Worm (Caenorhabditis elegans) whole organism, dauer: ENCODE data around the gene cas-1.
"Not testable (repeated sequence)": the region's sequence is repeated elsewhere in the genome, so short reads cannot be mapped to it uniquely, and the experiment has no call there.

Experiments used
- unc-62 ChIP-seq: sonication (generic microtip); optimal IDR thresholded peaks from 2 replicates; lab custom pipeline; 2017; ENCODE audit warnings: missing biosample characterization, missing genetic modification reagents, missing genetic modification characterization

The cas-1 gene

DNA sequence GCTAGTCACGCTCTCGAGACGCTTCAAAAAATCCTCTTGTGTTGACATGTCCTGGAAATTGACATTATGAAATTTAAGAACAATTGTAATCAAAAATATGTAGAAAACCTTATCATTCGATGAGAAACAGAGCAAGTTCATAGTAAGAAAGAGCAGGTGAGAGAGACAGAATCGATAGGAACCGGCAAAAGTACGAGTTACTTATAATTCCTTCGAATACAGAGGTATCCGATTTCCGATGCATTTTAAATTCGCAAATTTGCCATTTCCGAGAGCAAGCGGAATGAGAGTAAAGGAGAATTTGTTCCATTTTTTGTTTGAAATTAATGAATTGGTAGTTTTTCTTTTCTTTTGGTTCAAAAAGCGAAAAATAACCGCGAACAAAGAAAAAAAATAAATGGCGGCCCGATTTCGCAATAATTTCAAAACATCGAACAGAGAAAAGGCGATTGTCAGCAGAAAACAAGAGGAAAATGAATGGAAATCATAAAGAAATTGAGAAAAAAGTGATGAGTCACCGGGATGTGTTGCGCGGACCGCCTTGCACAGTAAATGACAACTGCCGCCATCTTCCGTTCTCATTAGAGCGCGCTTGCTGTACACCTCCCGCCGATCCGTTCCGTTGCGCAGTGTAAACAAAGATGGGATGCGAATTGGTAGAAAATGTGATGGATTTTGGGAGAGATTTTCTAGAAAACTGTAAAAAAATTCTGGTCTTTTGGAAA, at the start of gene cas-1:
Gene cas-1 (minus strand): TSS at position 51 of the 725 bp plus-strand sequence.
- no peak for TF ChIP-seq unc-62 (GFP tag; lab: Kevin White, UChicago)

DNA sequence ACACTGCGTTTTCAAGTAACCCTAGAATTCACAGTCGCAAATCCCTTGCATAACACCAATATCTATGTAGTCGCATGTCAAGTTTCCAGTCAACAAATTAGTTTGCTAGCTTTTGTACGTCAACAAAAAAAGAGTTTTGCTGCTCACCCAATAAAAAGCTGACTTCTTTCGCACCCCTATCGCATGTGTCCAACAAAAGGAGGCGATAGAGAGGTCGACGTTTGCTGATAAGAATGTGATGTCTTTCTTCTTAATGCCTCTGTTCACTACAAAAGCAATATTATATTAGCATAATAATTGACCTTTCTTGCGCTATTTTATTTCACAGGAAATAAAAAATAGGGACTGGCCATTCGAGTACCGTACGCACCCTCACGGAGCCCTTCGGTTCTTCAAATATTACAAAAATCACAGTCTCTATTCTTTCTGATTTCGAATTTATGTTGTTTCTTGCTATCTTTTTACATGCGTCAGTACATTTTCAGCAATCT, 46.5 kb upstream of the cas-1 start, which contains the start of gene T20F7.3:
Gene T20F7.3 (plus strand): TSS at position 441 of the 491 bp plus-strand sequence.
- TF ChIP-seq unc-62 (GFP tag; lab: Kevin White, UChicago), result no peak

DNA sequence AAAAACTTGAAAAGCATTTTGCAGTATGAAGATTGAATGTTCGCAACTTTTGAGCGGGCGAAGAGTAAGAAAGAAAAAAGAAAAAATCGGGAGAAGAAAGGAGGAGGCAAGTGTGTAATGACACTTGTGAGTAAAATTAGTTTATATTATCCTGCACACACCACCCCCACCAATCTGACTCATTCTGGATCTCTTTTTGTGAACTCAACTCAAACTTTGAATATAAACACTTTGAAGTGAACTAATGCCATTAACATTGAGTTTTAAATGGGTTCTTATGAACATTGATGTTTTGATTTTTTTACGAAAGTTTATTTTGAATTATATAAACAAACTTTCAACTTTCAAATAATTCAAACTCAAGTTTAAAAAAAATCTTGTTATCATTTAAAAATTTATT, 31.5 kb upstream of the cas-1 start, which contains the start of gene F41G4.8:
Gene F41G4.8 (minus strand): TSS at position 101 of the 400 bp plus-strand sequence.
- no peak for TF ChIP-seq unc-62 (GFP tag; lab: Kevin White, UChicago)

DNA sequence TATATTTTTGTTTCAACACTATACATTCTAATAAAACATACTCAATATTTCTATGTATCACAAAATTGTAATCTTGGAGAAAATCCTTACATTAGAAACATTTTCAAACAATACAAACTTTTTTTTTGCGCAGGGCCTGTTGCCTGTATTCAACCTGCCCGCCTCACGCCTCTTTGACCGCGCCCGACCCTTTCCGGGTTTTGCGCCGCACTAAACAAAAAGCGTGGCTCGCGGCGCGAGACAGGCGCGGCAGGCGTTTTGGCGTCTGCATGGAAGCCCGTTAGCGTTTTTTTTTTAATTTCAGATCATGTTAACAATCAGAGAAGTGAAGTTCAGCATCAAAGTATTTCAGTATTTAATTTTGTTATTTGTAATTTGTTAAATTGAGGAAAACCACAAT, 29.5 kb upstream of the cas-1 start:
- no peak for TF ChIP-seq unc-62 (GFP tag; lab: Kevin White, UChicago)

DNA sequence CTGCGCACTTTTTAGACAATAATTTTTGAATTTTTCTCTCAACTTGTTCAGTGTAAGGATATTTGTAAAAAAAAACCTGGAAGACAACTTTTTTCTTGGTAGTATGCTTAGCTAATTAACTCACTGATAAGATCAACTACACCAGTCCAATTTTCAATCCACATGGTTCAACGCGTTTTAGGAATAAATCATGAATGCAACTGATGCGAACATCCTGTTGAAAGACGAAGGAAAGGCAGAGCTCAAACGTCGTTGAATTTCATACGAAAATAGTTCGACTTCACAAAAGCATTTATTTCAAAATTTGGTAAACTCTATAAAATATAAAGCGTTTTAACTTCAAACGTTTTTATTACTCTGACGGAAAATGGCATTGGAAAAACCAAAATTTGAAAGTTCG, 27.3 kb upstream of the cas-1 start, which contains the start of gene dyla-1:
Gene dyla-1 (plus strand): TSS at position 301 of the 400 bp plus-strand sequence.
- no peak for TF ChIP-seq unc-62 (GFP tag; lab: Kevin White, UChicago)

DNA sequence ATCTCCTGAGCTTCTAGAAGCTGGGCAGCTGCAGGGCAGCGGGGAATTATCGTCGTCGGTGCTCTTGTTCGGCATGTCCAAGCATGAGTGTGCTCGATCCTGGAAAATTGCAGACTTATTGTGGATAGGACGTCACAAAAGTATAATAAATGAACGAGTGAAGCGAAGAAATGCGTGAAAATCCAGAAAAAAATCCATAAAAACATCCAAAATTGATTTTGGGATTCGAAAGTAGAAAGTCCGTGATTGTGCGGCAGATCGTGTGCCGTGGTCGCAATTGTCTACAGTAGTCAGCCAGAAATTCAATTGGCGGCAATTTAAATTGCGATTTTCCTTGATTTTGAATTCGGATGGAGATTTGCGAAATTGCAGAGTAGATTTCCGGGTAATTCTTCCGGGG, 22.8 kb upstream of the cas-1 start, which contains the start of gene F41G4.7:
Gene F41G4.7 (minus strand): TSS at position 101 of the 400 bp plus-strand sequence.
- TF ChIP-seq unc-62 (GFP tag; lab: Kevin White, UChicago), result no peak

DNA sequence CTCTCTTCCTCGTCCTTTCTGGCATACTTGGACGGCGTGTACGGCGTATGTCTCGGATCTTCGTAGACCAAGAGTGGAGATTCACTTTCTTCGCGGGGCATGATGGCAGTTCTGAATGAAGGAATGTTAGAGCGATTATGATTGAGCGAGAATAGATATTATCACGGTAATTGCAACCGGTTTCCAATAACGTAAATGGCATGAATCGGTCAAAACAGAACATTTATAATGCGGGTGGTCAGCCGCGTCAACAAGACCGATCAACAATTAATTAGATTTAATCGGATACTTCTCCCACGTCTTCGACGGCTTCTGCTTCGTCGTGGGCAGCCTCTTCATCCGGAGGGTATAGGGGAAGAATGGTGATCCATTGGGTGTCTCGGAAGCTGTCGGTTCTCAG, 21.2 kb upstream of the cas-1 start, which contains the start of gene F41G4.13:
Gene F41G4.13 (minus strand): TSS at position 101 of the 400 bp plus-strand sequence.
- TF ChIP-seq unc-62 (GFP tag; lab: Kevin White, UChicago), result not testable (repeated sequence)

DNA sequence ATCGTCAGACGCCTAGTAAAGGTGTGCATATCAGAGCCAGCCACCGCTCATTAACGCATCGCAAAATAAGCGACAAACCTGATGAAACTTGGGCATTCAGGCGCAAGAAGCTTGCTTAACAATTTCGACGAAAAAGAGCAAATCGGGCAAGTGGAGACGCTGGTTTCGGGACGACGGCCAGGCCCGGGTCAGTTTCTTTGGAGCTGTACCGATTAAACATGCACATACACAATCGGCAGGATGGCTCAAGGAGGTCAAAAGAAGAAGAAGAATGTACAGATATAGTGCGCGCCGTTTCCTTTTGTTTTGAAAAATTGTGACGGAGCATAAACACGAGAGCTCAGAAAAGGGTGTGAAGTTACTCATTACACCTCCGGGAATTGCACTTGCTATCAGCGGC, 13.0 kb upstream of the cas-1 start:
- TF ChIP-seq unc-62 (GFP tag; lab: Kevin White, UChicago), result no peak

DNA sequence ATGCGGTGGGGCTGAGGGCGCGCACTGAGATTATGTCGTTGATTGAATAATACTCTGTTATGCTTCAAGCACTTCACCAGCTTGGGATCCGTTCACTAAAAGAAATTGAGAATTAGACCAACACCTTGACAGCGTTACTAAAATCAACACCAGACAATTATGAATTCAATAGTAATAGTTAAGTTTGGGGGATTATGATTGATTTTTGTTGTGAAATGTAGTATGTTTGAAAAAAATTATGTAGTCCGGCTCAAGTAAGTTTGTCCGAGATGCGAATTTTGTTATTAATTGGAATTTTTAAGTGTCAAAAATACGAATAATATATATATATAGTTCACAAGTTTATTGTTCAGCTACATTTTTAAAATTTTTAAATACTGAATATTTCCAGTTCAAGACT, 11.9 kb upstream of the cas-1 start, which contains the start of gene sto-5:
Gene sto-5 (minus strand): TSS at position 101 of the 400 bp plus-strand sequence.
- TF ChIP-seq unc-62 (GFP tag; lab: Kevin White, UChicago), result no peak

DNA sequence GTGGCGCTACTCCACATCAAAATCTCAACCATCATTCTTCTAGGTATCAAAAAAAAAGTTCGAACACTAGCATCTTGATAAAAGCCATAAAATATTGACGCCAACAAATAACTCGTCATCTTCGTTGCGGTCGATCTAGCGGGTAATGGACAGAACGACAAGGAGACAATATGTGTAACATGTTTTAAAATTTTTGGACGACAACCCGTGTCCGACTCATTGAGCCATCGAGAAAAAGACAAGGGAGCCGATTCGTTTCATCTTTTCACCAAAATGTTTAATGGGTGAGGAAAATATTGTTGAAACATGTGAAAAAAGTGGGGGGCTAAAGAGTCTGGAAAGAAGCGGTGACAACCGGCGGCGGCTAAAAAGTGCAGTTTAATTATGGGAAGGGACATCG, 8.1 kb upstream of the cas-1 start:
- TF ChIP-seq unc-62 (GFP tag; lab: Kevin White, UChicago), result no peak

DNA sequence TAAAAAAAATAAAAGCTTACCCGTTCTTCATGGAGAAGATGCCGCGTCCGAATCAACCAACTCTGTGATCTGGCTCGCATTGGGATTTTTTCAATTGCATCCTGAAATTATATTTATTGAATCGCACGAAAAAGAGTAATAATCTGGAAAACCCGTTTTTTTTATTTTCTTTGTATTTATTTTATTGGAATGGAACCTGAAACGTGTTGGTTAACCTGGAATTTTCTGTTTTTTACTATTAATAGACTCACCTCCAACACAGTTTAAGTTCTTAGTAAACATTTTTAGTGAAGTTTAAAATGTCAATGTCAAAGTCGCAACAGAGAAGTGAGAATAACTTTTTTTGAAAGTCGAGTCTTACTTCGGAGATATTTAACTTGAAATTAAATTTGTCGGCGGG, 4.8 kb upstream of the cas-1 start:
- TF ChIP-seq unc-62 (GFP tag; lab: Kevin White, UChicago), result no peak

DNA sequence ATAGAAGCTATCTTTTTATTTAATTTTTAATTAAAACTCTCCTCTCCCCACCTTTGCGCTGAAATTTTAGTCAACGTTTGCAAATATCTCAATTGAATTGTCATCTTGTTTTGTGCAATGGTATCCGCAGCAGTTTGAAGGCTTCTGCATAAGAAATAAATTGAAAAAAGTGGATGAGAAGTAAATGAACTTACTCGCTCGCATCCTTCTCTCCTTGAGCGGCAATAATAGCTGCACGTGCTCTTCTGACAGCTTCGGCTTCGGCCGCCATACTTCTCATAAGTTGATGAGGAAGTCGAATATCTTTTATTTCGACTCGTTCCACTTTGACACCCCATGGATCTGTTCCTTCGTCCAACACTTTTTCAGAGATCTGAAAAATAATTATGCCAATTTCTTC, 3.4 kb upstream of the cas-1 start:
- no peak for TF ChIP-seq unc-62 (GFP tag; lab: Kevin White, UChicago)

DNA sequence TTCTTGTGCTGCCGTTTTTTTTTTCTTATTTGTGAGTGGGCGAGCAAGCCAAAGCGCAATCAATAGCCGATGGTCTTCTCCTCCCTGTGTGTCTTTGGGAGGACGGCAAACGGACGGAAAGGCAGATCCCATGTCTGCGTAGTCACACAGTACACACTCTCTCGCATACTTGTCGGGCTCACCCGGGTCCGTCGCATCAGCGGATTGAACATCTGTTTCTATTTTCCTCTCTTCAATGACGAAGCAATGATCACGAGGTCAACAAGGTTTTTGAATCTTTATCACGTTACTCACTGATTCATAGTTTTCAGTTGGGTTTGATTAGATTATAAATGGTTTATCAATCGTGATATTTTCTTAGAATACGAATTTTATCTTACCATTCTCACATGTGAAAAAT, 2.1 kb upstream of the cas-1 start:
- no peak for TF ChIP-seq unc-62 (GFP tag; lab: Kevin White, UChicago)

DNA sequence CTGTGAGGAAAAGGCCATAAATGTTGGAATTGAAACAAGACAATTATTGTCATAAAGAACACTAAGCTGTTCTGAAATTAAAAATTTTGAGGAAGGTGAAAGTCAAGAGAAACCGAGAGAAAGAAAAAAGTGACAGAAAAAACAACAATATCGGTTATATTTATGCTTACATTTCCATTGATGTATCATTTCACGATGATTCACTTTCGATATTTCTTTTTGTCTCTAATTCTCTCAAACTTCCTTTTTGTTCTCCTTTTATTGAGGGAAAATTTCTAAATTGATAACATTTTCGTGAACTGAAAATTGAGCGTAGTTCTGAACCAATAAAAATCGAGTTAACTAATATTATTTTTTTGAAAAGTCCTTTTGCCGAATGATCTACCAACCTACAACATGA, 1.5 kb upstream of the cas-1 start:
- TF ChIP-seq unc-62 (GFP tag; lab: Kevin White, UChicago), result no peak

DNA sequence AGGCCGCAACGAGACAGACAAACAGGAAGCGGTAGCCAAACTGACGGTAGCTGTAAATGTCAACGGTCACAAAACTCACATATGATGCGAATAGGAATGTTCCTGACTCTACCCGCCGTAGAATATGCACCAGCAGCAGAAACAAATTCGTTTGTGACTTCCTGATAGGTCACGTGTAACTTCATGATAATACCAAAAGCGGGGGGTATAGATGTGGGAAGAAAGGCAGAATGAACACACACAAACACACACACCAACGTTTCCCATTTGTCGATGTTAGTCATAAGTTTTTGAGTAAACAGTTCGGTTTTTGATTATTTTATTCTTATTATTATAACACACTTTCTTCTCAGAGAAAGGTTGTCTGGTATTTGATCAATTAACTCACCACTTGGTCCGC, 308 bp downstream of the cas-1 start:
- TF ChIP-seq unc-62 (GFP tag; lab: Kevin White, UChicago), result no peak

DNA sequence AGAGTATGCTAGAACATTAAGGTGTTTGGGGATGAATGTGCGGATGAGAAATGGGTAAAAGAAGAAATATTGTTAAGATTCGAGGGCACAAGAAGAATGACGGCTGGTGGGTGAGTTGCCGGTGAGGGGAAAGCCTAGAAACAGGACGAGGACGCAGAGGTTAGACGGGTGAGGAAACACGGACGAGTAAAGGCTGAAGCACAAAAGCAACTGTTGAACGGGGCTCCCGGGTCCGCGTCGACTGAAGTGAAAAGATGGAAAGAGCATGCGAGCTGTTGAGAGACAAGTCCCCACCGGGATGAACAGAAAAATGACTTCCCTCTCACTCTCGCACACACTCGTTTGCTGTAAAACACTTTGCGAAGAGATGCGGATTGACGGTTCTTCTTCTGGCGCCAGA, 1.5 kb downstream of the cas-1 start:
- no peak for TF ChIP-seq unc-62 (GFP tag; lab: Kevin White, UChicago)

DNA sequence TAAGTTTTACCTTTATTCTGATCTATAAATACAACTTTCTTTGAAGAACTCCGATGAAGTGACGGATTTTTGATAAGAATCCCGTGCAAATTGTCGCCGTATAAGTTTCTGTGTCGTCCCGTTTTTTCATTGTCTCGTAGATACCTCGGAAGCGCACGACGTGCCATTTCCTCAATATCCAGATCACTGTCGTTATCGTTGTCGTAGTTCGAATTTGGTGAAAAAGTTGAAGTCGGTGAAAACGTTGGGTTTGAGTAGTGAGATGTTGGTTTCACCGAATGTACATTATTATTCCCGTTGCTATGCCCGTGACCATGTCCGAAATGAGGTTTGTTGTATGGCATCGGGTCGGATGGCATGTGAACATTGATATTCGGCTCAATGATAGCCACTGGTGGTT, 3.8 kb downstream of the cas-1 start:
- no peak for TF ChIP-seq unc-62 (GFP tag; lab: Kevin White, UChicago)
